Worm (Caenorhabditis elegans): Measurements from ENCODE around the gene F58F12.3.

ce11 chrII:6374646-6375045 is 16.4 kb downstream of the F58F12.3 start:
- TF ChIP-seq ama-1 (optimal IDR thresholded peaks at IDR 0.05) (no peak), nhr-28 (tag; optimal IDR thresholded peaks at IDR 0.05) (no peak), ces-1 (GFP tag; optimal IDR thresholded peaks at IDR 0.05) (no peak), ztf-11 (tag; optimal IDR thresholded peaks at IDR 0.05) (no peak), nhr-77 (tag; optimal IDR thresholded peaks at IDR 0.05) (no peak), nhr-11 (tag; optimal IDR thresholded peaks at IDR 0.05) (no peak), egl-27 (tag; optimal IDR thresholded peaks at IDR 0.05) (no peak), nhr-47 (tag; optimal IDR thresholded peaks at IDR 0.05) (no peak), nhr-76 (tag; optimal IDR thresholded peaks at IDR 0.05) (no peak), ceh-63 (GFP tag; optimal IDR thresholded peaks at IDR 0.05) (no peak), lin-13 (GFP tag; optimal IDR thresholded peaks at IDR 0.05) (no peak), nhr-84 (tag; optimal IDR thresholded peaks at IDR 0.05) (no peak), tbx-2 (tag; optimal IDR thresholded peaks at IDR 0.05) (no peak), elt-3 (tag; optimal IDR thresholded peaks at IDR 0.05) (no peak)
